Worm (Caenorhabditis elegans) whole organism, early embryonic: ENCODE results near the gene slcr-46.1.

Experiments used
- aly-1 ChIP-seq: sonication (generic microtip); optimal IDR thresholded peaks from 2 replicates; lab custom pipeline; 2016; ENCODE audit warnings: missing genetic modification characterization, missing compliant biosample characterization
- ama-1 ChIP-seq: fragments of 150-350 bp; optimal IDR thresholded peaks from 2 replicates; lab custom pipeline; 2014
- ceh-13 ChIP-seq: fragments of 200-800 bp; sonication (Bioruptor generic); optimal IDR thresholded peaks from 2 replicates; lab custom pipeline; 2018; ENCODE audit warnings: mild to moderate bottlenecking, missing genetic modification characterization, missing compliant biosample characterization
- ceh-36 ChIP-seq: sonication (generic microtip); optimal IDR thresholded peaks from 2 replicates; lab custom pipeline; 2016; ENCODE audit warnings: missing genetic modification characterization, inconsistent platforms, missing compliant biosample characterization
- ets-7 ChIP-seq: sonication (generic microtip); optimal IDR thresholded peaks from 2 replicates; lab custom pipeline; 2016; ENCODE audit warnings: missing genotype, missing genetic modification characterization, missing compliant biosample characterization
- hmbx-1 ChIP-seq: sonication (generic microtip); optimal IDR thresholded peaks from 2 replicates; lab custom pipeline; 2016; ENCODE audit warnings: mild to moderate bottlenecking, missing genetic modification characterization, missing compliant biosample characterization
- hmg-4 ChIP-seq: fragments of 200-800 bp; sonication (Bioruptor generic); optimal IDR thresholded peaks from 2 replicates; lab custom pipeline; 2018; ENCODE audit warnings: mild to moderate bottlenecking, missing genetic modification characterization, missing compliant biosample characterization
- pes-1 ChIP-seq: fragments of 200-800 bp; sonication (Bioruptor generic); IDR thresholded peaks from 2 replicates; pipeline ENCODE4 v1.3.6; 2022; ENCODE audit warnings: missing genetic modification reagents, missing genetic modification characterization, missing compliant biosample characterization
- scrt-1 ChIP-seq: fragments of 200-800 bp; sonication (Bioruptor generic); IDR thresholded peaks from 2 replicates; pipeline ENCODE4 v1.3.6; 2022; ENCODE audit warnings: missing genetic modification characterization, missing compliant biosample characterization
- tbx-11 ChIP-seq: fragments of 200-800 bp; sonication (Bioruptor generic); IDR thresholded peaks from 2 replicates; pipeline ENCODE4 v1.3.6; 2022; ENCODE audit warnings: missing genetic modification characterization, missing compliant biosample characterization
- tbx-37 ChIP-seq: fragments of 200-800 bp; sonication (Bioruptor generic); conservative IDR thresholded peaks from 2 replicates; pipeline ENCODE4 v1.3.6; 2022; ENCODE audit warnings: missing genetic modification reagents, missing genetic modification characterization, missing compliant biosample characterization

- TF ChIP-seq ama-1 (no peak), tbx-11 (GFP tag; lab: Robert Waterston, UW) (no peak), hmg-4 (GFP tag; lab: Kevin White, UChicago) (no peak), aly-1 (tag; lab: Kevin White, UChicago) (no peak), hmbx-1 (tag; lab: Kevin White, UChicago) (no peak), tbx-37 (GFP tag; lab: Robert Waterston, UW) (no peak), scrt-1 (GFP tag; lab: Robert Waterston, UW) (no peak), ets-7 (no peak), ceh-36 (tag; lab: Kevin White, UChicago) (no peak), ceh-13 (no peak), pes-1 (GFP tag; lab: Robert Waterston, UW) (no peak)
Observed at ce11 chrX:4597419-4597818, 34.7 kb upstream of the slcr-46.1 start.
